Worm (Caenorhabditis elegans): ENCODE measurements around the gene C36E6.8.

- no peak for TF ChIP-seq ceh-36 (tag; optimal IDR thresholded peaks at IDR 0.05)
- TF ChIP-seq ama-1 (optimal IDR thresholded peaks at IDR 0.05) = no peak
- TF ChIP-seq hnd-1 (tag; optimal IDR thresholded peaks at IDR 0.05) = no peak
- no peak for TF ChIP-seq hmbx-1 (tag; optimal IDR thresholded peaks at IDR 0.05)
- TF ChIP-seq tbx-37 (GFP tag; conservative IDR thresholded peaks at IDR 0.05) = no peak
- TF ChIP-seq aly-1 (tag; optimal IDR thresholded peaks at IDR 0.05) = no peak
- TF ChIP-seq B0310.2 (tag; optimal IDR thresholded peaks at IDR 0.05) = no peak
- TF ChIP-seq F13C5.2 (tag; optimal IDR thresholded peaks at IDR 0.05) = no peak
- TF ChIP-seq hmg-4 (GFP tag; optimal IDR thresholded peaks at IDR 0.05) = no peak
- no peak for TF ChIP-seq scrt-1 (GFP tag; IDR thresholded peaks at IDR 0.05)
- no peak for TF ChIP-seq pes-1 (GFP tag; IDR thresholded peaks at IDR 0.05)
- no peak for TF ChIP-seq tbx-11 (GFP tag; IDR thresholded peaks at IDR 0.05)
- TF ChIP-seq flt-1 (GFP tag; IDR thresholded peaks at IDR 0.05) = no peak
- TF ChIP-seq ets-7 (tag; optimal IDR thresholded peaks at IDR 0.05) = no peak
These were observed 26.3 kb downstream of the C36E6.8 start, which contains the start of gene slc-17.1 for ce11 chrX:17464801-17465200.
